Worm (Caenorhabditis elegans) whole organism, L3 larva: Measurements from ENCODE around the gene F07C6.4.

Source experiments
- R02D3.7 ChIP-seq: fragments of 150-350 bp; optimal IDR thresholded peaks from 2 replicates; lab custom pipeline; 2014; ENCODE audit warnings: missing biosample characterization, missing genetic modification characterization
- ama-1 ChIP-seq: fragments of 150-350 bp; optimal IDR thresholded peaks from 2 replicates; lab custom pipeline; 2018
- ceh-16 ChIP-seq: sonication (generic microtip); optimal IDR thresholded peaks from 2 replicates; lab custom pipeline; 2017; ENCODE audit warnings: missing biosample characterization, missing genetic modification characterization
- ceh-28 ChIP-seq: fragments of 150-350 bp; optimal IDR thresholded peaks from 2 replicates; lab custom pipeline; 2014; ENCODE audit warnings: missing biosample characterization, missing genetic modification reagents, missing genetic modification characterization
- ceh-82 ChIP-seq: fragments of 150-350 bp; optimal IDR thresholded peaks from 2 replicates; lab custom pipeline; 2014; ENCODE audit warnings: missing biosample characterization, missing genetic modification characterization
- daf-12 ChIP-seq: fragments of 150-350 bp; optimal IDR thresholded peaks from 2 replicates; lab custom pipeline; 2014; ENCODE audit warnings: missing biosample characterization, missing genetic modification reagents, missing genetic modification characterization
- egl-27 ChIP-seq: sonication (generic microtip); optimal IDR thresholded peaks from 4 replicates; lab custom pipeline; 2017; ENCODE audit warnings: missing biosample characterization, missing genetic modification reagents, missing genetic modification characterization
- egl-5 ChIP-seq: fragments of 150-350 bp; optimal IDR thresholded peaks from 2 replicates; lab custom pipeline; 2017; ENCODE audit warnings: missing biosample characterization, missing genetic modification reagents, missing genetic modification characterization, inconsistent platforms
- elt-2 ChIP-seq: sonication (generic microtip); optimal IDR thresholded peaks from 2 replicates; lab custom pipeline; 2016; ENCODE audit warnings: missing genetic modification reagents, mild to moderate bottlenecking, missing genetic modification characterization, missing compliant biosample characterization
- elt-3 ChIP-seq, 3 experiments: fragments of 150-350 bp in 1 of 3; sonication (generic microtip) in 2 of 3; optimal IDR thresholded peaks; 2 replicates in 2 of 3; 4 replicates in 1 of 3; lab custom pipeline; 2014 to 2017; ENCODE audit warnings: missing biosample characterization in 3 of 3, missing genetic modification characterization in 3 of 3
- fkh-2 ChIP-seq: fragments of 150-350 bp; optimal IDR thresholded peaks from 2 replicates; lab custom pipeline; 2014; ENCODE audit warnings: missing biosample characterization, missing genetic modification reagents, missing genetic modification characterization
- fos-1 ChIP-seq: fragments of 150-350 bp; optimal IDR thresholded peaks from 2 replicates; lab custom pipeline; 2014; ENCODE audit warnings: missing biosample characterization, missing genetic modification characterization
- hmg-11 ChIP-seq: sonication (generic microtip); optimal IDR thresholded peaks from 2 replicates; lab custom pipeline; 2016; ENCODE audit warnings: missing genetic modification characterization, missing compliant biosample characterization
- jun-1 ChIP-seq: fragments of 150-350 bp; optimal IDR thresholded peaks from 2 replicates; lab custom pipeline; 2014; ENCODE audit warnings: missing biosample characterization, missing genetic modification reagents, missing genetic modification characterization
- lin-15B ChIP-seq: fragments of 150-350 bp; optimal IDR thresholded peaks from 2 replicates; lab custom pipeline; 2014; ENCODE audit warnings: missing biosample characterization, missing genetic modification characterization
- lin-39 ChIP-seq: fragments of 150-350 bp; optimal IDR thresholded peaks from 2 replicates; lab custom pipeline; 2018; ENCODE audit warnings: missing biosample characterization, missing genetic modification reagents, missing genetic modification characterization
- mdl-1 ChIP-seq: fragments of 150-350 bp; optimal IDR thresholded peaks from 2 replicates; lab custom pipeline; 2014; ENCODE audit warnings: missing biosample characterization, missing genetic modification characterization
- mml-1 ChIP-seq: fragments of 150-350 bp; sonication (generic microtip); optimal IDR thresholded peaks from 3 replicates; lab custom pipeline; 2014; ENCODE audit warnings: missing biosample characterization, missing genetic modification characterization
- nfya-1 ChIP-seq: sonication (generic microtip); optimal IDR thresholded peaks from 2 replicates; lab custom pipeline; 2017; ENCODE audit warnings: missing genetic modification characterization, mild to moderate bottlenecking, missing compliant biosample characterization, antibody characterized with exemption, moderate library complexity; ENCODE audit not compliant: insufficient read depth
- nhr-12 ChIP-seq: fragments of 150-350 bp; optimal IDR thresholded peaks from 2 replicates; lab custom pipeline; 2014; ENCODE audit warnings: missing biosample characterization, missing genetic modification characterization
- nhr-237 ChIP-seq: fragments of 150-350 bp; optimal IDR thresholded peaks from 2 replicates; lab custom pipeline; 2014; ENCODE audit warnings: missing biosample characterization, missing genetic modification characterization
- nhr-28 ChIP-seq: fragments of 150-350 bp; optimal IDR thresholded peaks from 2 replicates; lab custom pipeline; 2014; ENCODE audit warnings: missing biosample characterization, missing genetic modification characterization
- nhr-67 ChIP-seq: fragments of 150-350 bp; optimal IDR thresholded peaks from 2 replicates; lab custom pipeline; 2014; ENCODE audit warnings: missing biosample characterization, missing genetic modification characterization
- nhr-76 ChIP-seq: fragments of 150-350 bp; sonication (generic microtip); optimal IDR thresholded peaks from 5 replicates; lab custom pipeline; 2014; ENCODE audit warnings: missing biosample characterization, missing genetic modification characterization
- nhr-77 ChIP-seq: fragments of 150-350 bp; optimal IDR thresholded peaks from 2 replicates; lab custom pipeline; 2014; ENCODE audit warnings: missing biosample characterization, missing genetic modification characterization
- pha-4 ChIP-seq: fragments of 150-350 bp; optimal IDR thresholded peaks from 2 replicates; lab custom pipeline; 2014; ENCODE audit warnings: missing biosample characterization, missing genetic modification reagents, missing genetic modification characterization
- pqm-1 ChIP-seq: fragments of 150-350 bp; optimal IDR thresholded peaks from 2 replicates; lab custom pipeline; 2017; ENCODE audit warnings: missing biosample characterization, missing genetic modification characterization, inconsistent platforms
- skn-1 ChIP-seq: fragments of 150-350 bp; optimal IDR thresholded peaks from 2 replicates; lab custom pipeline; 2014; ENCODE audit warnings: missing biosample characterization, missing genetic modification characterization
- snpc-4 ChIP-seq: fragments of 150-350 bp; optimal IDR thresholded peaks from 2 replicates; lab custom pipeline; 2014; ENCODE audit warnings: missing biosample characterization, missing genetic modification characterization
- tbx-2 ChIP-seq: sonication (generic microtip); optimal IDR thresholded peaks from 2 replicates; lab custom pipeline; 2016; ENCODE audit warnings: mild to moderate bottlenecking, missing genetic modification characterization, missing compliant biosample characterization
- unc-39 ChIP-seq: sonication (generic microtip); optimal IDR thresholded peaks from 4 replicates; lab custom pipeline; 2017; ENCODE audit warnings: missing biosample characterization, missing genetic modification characterization
- zag-1 ChIP-seq: fragments of 150-350 bp; optimal IDR thresholded peaks from 2 replicates; lab custom pipeline; 2014; ENCODE audit warnings: missing biosample characterization, missing genetic modification characterization

The F07C6.4 gene

DNA sequence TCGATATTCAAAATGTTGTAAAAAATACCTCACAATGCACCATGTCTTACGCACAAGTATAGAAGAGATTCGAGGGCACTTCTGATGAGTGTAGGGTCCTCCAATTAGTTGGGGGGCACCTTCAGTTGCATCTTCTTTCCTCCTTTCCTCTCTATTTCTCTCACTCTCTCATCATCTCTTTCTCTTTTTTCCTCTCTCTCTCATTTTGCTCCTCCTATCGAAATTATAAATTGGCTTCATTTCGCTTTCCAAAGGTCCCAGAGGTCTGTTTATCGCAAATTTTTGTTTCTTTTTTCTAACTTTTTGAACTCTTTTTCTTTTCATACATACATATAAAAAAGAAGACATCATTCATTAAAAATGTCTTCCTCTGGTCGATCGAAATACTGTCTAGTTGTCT, 37.2 kb downstream of the F07C6.4 start:
- no peak for TF ChIP-seq nhr-28
- peak; percentile 14 for TF ChIP-seq nfya-1 (tag; lab: Kevin White, UChicago)
- TF ChIP-seq nhr-237 (tag; lab: Kevin White, UChicago) = no peak
- TF ChIP-seq snpc-4 (tag; lab: Kevin White, UChicago) = no peak
- no peak for TF ChIP-seq nhr-77 (tag; lab: Kevin White, UChicago)
- no peak for TF ChIP-seq mml-1 (tag; lab: Kevin White, UChicago)
- no peak for TF ChIP-seq nhr-67 (tag; lab: Kevin White, UChicago)
- no peak for TF ChIP-seq egl-5 (tag; lab: Kevin White, UChicago)

DNA sequence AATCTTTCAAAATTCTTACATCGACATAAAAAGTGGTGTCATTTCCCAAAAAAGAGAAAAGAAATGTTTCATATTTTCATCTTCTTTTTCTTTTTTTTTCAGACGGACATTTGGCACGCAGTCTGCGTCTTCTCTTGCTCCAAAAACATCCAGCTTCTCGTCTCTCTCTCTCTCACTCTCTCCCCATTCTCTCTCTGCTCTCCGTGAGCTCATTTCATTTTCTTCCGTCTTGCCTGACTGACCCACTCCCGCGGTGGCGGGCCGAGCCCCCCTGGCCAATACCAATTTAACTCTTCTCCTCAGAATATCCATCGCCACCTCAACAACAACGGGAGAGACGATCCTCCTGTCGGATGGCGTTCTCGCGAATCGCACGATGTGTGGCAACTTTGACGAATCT, 39.9 kb downstream of the F07C6.4 start, which contains the start of gene txt-19:
Gene txt-19 (plus strand): TSS at position 304 of the 400 bp plus-strand sequence.
- TF ChIP-seq nfya-1 (tag; lab: Kevin White, UChicago) (peak; percentile 50), hmg-11 (tag; lab: Kevin White, UChicago) (peak; percentile 8), ceh-16 (no peak), lin-39 (peak; percentile 63)

DNA sequence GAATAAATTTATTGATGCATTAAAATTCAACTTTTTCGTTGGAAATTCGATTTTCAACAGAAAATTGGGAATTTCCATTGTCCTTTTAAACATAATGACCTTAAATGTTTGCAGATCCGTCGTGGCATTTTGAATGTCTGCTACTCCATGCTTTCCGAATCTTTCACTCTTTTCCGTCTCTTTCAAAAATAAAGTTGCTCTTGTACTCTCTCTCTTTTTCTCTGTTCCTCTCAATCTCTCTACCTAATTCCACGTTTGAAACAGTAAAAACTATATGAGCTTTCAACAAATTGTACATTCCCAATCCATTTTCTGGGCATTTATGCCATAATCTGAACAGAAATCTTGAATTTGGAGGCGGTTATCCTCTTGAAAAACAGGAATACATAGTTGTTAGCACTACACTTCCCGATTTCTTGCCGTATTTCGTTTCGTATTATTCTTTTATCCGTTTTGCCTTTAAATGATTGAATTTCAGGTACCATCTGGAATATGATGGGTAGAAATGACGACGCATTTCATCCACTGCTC, 43.4 kb downstream of the F07C6.4 start, which contains the start of gene srf-3:
Gene srf-3 (plus strand): TSS at position 481 of the 531 bp plus-strand sequence.
- TF ChIP-seq ceh-28 (no peak), nfya-1 (tag; lab: Kevin White, UChicago) (peak; percentile 26), pha-4 (tag; lab: Kevin White, UChicago) (peak; percentile 39), unc-39 (tag; lab: Kevin White, UChicago) (no peak), hmg-11 (tag; lab: Kevin White, UChicago) (peak; percentile 11)

DNA sequence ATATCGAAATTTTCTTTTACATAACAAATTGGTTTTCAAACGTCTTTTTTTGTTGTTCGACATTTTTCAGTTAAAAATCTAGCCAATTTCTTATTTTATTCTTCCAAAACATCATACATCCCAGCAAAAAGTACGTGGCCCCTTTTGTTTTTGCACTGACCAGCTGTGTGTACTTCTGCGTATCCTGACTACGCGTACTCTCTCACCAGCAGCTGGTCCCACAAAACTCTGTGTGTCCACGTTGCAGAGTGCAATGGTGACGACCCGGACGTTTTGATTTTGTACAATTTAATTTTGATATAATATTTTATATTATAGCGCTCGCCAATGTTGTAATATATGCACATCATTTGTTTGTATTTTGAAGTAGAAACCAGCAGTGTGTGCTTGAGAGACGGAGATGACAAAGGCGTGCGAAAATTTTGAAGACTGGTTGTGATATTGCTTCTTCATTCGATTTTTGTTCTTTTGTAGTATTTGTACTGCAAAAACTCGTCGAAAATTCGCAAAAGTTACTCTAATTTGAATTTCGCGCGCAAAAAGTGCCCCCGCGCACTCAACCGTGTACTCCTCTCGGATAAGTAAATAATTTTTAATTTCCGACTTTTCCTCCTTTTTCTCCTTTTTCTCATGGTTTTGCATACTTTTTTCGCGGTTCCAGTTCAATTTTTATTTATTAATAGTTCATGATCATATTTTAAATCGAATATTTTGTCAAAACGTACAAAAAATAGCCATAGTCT, 48.8 kb downstream of the F07C6.4 start:
- TF ChIP-seq elt-2 (tag; lab: Kevin White, UChicago) = peak; percentile 7
- TF ChIP-seq pqm-1 (tag; lab: Kevin White, UChicago) = no peak

DNA sequence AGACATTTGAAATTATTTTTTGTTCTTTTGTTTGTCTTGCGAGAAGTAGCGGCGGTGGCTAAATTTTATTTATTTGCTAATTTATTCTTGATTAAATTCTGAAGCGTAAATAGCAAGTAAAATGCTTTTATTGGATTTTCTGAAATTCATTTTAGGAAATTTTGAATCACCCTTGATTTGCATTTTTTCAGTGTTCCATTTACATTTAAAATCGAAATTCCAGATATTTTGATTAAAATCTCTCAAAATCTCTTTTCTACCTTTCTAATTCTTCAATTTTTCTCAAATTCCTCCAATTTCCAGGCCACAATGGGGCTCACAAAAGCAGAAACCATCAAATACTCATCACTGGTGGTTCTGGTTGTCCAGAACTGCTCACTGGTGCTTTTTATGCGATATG, 49.5 kb downstream of the F07C6.4 start, which contains the start of gene nstp-5:
Gene nstp-5 (plus strand): TSS at position 301 of the 400 bp plus-strand sequence.
- TF ChIP-seq egl-5 (tag; lab: Kevin White, UChicago) = no peak
- TF ChIP-seq mml-1 (tag; lab: Kevin White, UChicago) = no peak
- TF ChIP-seq R02D3.7 (tag; lab: Kevin White, UChicago) = no peak
- no peak for TF ChIP-seq unc-39 (tag; lab: Kevin White, UChicago)
- TF ChIP-seq lin-15B = no peak
- TF ChIP-seq ceh-82 = no peak
- TF ChIP-seq tbx-2 (tag; lab: Kevin White, UChicago) = no peak
- TF ChIP-seq zag-1 (tag; lab: Kevin White, UChicago) = no peak
- no peak for TF ChIP-seq ceh-28
- TF ChIP-seq, all 47 proteins: peak for 0

DNA sequence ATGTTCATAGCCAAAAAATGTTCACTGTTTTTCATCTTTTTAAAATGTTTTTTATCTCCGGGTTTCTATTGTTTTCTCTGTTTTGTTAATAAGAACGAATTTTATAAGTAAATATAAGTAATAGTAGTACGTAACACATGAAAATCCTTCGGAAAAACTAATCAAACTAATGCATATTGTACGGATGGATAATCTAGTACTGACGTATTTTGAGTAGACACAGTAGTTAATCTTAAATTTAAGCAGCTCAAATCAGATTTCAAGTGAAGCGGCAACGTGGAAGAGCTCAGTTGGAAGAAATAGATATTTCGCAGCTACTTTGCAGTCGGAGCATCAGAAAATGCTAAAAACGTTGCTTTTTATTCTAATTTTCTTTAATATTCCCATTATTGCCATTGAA, 54.1 kb downstream of the F07C6.4 start, which contains the start of gene gcy-18:
Gene gcy-18 (plus strand): TSS at position 301 of the 400 bp plus-strand sequence.
- TF ChIP-seq nhr-12 (tag; lab: Kevin White, UChicago) (no peak), mdl-1 (tag; lab: Kevin White, UChicago) (no peak), nhr-76 (tag; lab: Kevin White, UChicago) (no peak), pha-4 (tag; lab: Kevin White, UChicago) (no peak)

DNA sequence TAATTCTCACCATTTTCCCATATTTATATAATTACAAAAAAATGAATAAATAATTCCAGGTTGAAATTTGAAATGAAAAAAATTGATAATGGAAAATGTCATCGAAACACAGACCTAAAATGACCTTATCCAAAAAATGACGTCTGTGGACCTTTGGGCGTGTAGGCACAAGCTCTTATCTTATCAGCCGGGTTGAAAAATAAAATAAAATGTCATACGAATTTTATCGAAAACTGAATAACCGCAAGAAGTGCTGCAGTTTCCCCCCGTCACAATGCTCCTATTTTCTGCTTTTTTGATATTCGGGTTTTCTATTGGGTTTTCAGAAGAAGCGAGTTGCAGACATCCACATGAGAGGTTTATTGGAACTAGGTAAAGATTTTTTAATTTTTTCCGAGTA, 60.2 kb downstream of the F07C6.4 start, which contains the start of gene clec-186:
Gene clec-186 (plus strand): TSS at position 226 of the 400 bp plus-strand sequence.
- TF ChIP-seq ceh-28 (no peak), ama-1 (no peak), mdl-1 (tag; lab: Kevin White, UChicago) (no peak), hmg-11 (tag; lab: Kevin White, UChicago) (no peak), R02D3.7 (tag; lab: Kevin White, UChicago) (no peak), skn-1 (tag; lab: Kevin White, UChicago) (no peak), elt-3 (tag; optimal IDR thresholded peaks at IDR 0.05; lab: Kevin White, UChicago) (no peak), ceh-16 (no peak), fos-1 (tag; lab: Kevin White, UChicago) (no peak), jun-1 (tag; lab: Kevin White, UChicago) (peak; percentile 11), daf-12 (tag; lab: Kevin White, UChicago) (no peak), nhr-67 (tag; lab: Kevin White, UChicago) (no peak), egl-27 (no peak), nhr-28 (no peak), pqm-1 (tag; lab: Kevin White, UChicago) (peak; percentile 88), fkh-2 (no peak), elt-2 (tag; lab: Kevin White, UChicago) (peak; percentile 96)
